Fruit fly (Drosophila melanogaster): ENCODE results near the gene prd1.

DNA sequence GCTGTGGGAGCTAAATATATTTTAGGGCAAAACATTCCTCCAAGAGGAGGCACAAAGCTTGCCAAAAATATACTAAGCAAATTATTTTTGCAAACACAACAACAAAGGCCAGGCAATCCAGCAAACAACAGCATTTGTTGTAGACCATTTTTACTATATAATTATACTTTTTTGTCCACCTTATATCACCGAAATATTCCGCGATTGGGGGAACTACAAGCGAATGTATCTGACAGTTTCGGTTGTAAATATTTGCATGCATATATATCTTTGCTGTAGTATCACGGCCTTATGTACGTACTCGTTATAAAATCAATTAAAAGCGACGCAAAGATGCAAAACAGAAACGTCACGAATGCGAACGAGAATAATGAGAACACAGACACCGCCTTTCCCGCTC, 25.7 kb upstream of the prd1 start:
- TF ChIP-seq usp (GFP tag; optimal IDR thresholded peaks at IDR 0.05): no peak
- TF ChIP-seq EcR (GFP tag; optimal IDR thresholded peaks at IDR 0.05): no peak

Data from whole organism.